Fruit fly (Drosophila melanogaster): ENCODE results near the gene CG34165.

CG34165 gene

DNA sequence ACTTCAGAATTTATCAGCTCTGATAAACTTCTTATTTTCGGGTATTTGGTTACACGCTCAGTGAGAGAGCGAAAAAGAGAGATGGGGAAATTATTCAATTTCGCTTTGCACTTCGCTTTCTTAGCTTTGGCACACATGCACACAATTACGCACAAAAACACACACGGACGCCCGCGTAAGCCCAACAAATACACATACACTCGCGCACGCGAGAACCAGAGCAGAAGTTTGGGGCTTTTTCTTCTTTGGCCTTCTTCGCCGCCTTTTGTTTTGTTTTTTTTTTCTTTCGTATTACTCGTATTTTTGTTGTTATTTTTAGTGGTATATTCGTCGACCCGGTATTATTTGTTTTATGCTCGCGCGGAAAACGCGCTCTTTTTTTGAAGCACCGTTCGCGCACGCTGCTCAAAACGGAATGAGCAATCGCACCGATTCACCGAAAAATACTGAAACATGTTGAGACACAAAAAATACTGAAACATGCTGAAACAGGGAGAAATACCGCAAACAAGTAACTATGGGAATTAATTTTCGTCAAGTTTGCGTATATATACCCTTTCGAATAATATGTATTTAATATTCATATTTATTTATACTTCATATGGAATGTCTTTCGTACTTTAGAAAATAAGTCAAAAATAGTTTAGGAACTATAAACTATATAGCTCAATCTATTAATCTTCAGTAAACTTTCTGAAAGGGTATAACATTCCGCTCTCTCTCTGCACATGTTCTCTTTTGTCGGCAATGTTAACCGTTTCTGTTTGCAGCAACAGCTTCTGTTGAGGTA is 24.4 kb upstream of the CG34165 start, which contains the start of gene osp (continued):
- peak; percentile 77; the same call in 2 of the 3 replicates for TF ChIP-seq z (GFP tag; IDR thresholded peaks at IDR 0.05)
- peak; percentile 99 for TF ChIP-seq E2f1 (GFP tag; IDR thresholded peaks at IDR 0.05)
- TF ChIP-seq ewg (GFP tag; optimal IDR thresholded peaks at IDR 0.05) = peak; percentile 95
- peak in 1 of 3 experiments; percentile 98 for TF ChIP-seq lola (GFP tag; optimal IDR thresholded peaks at IDR 0.05)
- TF ChIP-seq lmd (GFP tag; IDR thresholded peaks at IDR 0.05) = peak; percentile 98

DNA sequence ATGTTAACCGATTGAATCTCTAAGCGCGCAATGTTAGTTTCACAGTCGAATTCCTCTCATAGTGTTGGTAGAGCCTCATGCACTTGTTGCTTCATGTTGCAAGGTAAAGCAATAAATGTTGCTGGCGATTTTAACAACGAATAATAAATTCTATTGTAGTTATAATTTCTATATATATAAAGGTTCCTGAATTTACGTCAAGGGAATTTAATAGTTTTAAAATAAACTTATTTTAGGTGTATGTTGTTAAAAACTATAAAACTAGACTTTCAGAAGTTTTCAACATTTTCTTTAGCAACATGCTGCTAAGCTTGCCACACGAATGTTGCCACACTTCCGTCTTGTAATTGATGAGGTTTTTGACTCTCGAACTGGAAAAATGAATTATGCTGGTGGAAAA is 23.3 kb upstream of the CG34165 start:
- TF ChIP-seq CG4730 (GFP tag; IDR thresholded peaks at IDR 0.05) (no peak), CG2199 (GFP tag; IDR thresholded peaks at IDR 0.05) (0 out of 3 replicates have a peak, but pooled peaks have one; percentile 77), CG30403 (GFP tag; optimal IDR thresholded peaks at IDR 0.05) (no peak), scrt (GFP tag; optimal IDR thresholded peaks at IDR 0.05) (peak; percentile 83), CG11504 (tag; optimal IDR thresholded peaks at IDR 0.05) (peak; percentile 99), D19A (tag; optimal IDR thresholded peaks at IDR 0.05) (peak; percentile 29)

DNA sequence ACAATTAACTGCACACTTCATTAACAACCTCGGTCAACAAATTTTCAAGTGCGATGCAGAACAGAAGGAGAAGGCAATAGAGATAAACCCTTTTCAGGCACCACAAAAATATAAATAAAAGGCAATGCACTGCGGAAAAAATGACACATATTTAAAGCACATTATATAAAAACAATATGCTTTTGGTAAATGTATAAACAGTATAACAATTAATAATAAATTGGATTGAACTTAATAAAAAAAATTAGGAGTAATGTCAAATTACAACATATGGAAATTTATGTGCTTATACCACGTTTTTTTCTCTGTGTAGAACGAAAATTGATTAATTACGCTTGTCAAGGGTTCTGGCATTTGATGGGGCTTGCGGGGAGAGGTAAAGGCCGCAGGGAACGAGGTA is 22.8 kb upstream of the CG34165 start:
- no peak for TF ChIP-seq Meics (GFP tag; optimal IDR thresholded peaks at IDR 0.05)
- no peak for TF ChIP-seq ro (GFP tag; IDR thresholded peaks at IDR 0.05)
- TF ChIP-seq CkIIα-i1 (GFP tag; IDR thresholded peaks at IDR 0.05) = no peak
- TF ChIP-seq Eip74EF (GFP tag; optimal IDR thresholded peaks at IDR 0.05) = no peak
- no peak for TF ChIP-seq CG13894 (tag; optimal IDR thresholded peaks at IDR 0.05)
- no peak for TF ChIP-seq CG30403 (GFP tag; optimal IDR thresholded peaks at IDR 0.05)
- TF ChIP-seq ftz-f1 (GFP tag; optimal IDR thresholded peaks at IDR 0.05) = no peak
- peak; percentile 40 for TF ChIP-seq CG14710 (tag; optimal IDR thresholded peaks at IDR 0.05)
- no peak for TF ChIP-seq Max (GFP tag; optimal IDR thresholded peaks at IDR 0.05)
- no peak for TF ChIP-seq crc (GFP tag; optimal IDR thresholded peaks at IDR 0.05)
- TF ChIP-seq Trl (optimal IDR thresholded peaks at IDR 0.05) = no peak
- TF ChIP-seq Trl (GFP tag; optimal IDR thresholded peaks at IDR 0.05) = no peak
- no peak for TF ChIP-seq CG18764 (GFP tag; optimal IDR thresholded peaks at IDR 0.05)
- TF ChIP-seq abd-A (tag; optimal IDR thresholded peaks at IDR 0.05) = no peak
- TF ChIP-seq Nf-YA (GFP tag; IDR thresholded peaks at IDR 0.05) = no peak
- TF ChIP-seq CG6654 (GFP tag; optimal IDR thresholded peaks at IDR 0.05) = no peak
- TF ChIP-seq lilli (GFP tag; optimal IDR thresholded peaks at IDR 0.05) = no peak
- TF ChIP-seq lmd (GFP tag; IDR thresholded peaks at IDR 0.05) = no peak
- TF ChIP-seq dati (GFP tag; IDR thresholded peaks at IDR 0.05) = no peak
- no peak for TF ChIP-seq Usf (GFP tag; optimal IDR thresholded peaks at IDR 0.05)
- TF ChIP-seq Drgx (GFP tag; IDR thresholded peaks at IDR 0.05) = no peak
- TF ChIP-seq gro (GFP tag; optimal IDR thresholded peaks at IDR 0.05) = no peak
- no peak for TF ChIP-seq fd3F (GFP tag; optimal IDR thresholded peaks at IDR 0.05)
- TF ChIP-seq CG17802 (tag; optimal IDR thresholded peaks at IDR 0.05) = no peak
- TF ChIP-seq CG16863 (GFP tag; optimal IDR thresholded peaks at IDR 0.05) = no peak
- TF ChIP-seq CG2875 (GFP tag; optimal IDR thresholded peaks at IDR 0.05) = peak; percentile 7
- TF ChIP-seq chinmo (GFP tag; IDR thresholded peaks at IDR 0.05; ENCODE audit: partially characterized antibody) = no peak
- TF ChIP-seq CG3838 (GFP tag; optimal IDR thresholded peaks at IDR 0.05) = no peak
- no peak for TF ChIP-seq pan (optimal IDR thresholded peaks at IDR 0.05)
- no peak for TF ChIP-seq pan (GFP tag; optimal IDR thresholded peaks at IDR 0.05 in 1 of 2, IDR thresholded peaks at IDR 0.05 in 1 of 2)
- no peak; the same call in 1 of the 2 replicates for TF ChIP-seq ara (GFP tag; IDR thresholded peaks at IDR 0.05)
- TF ChIP-seq sc (optimal IDR thresholded peaks at IDR 0.05) = no peak
- TF ChIP-seq sc (GFP tag; optimal IDR thresholded peaks at IDR 0.05) = peak; percentile 26
- no peak for TF ChIP-seq ac (GFP tag; optimal IDR thresholded peaks at IDR 0.05)
- TF ChIP-seq Med (GFP tag) = no peak
- TF ChIP-seq jumu (GFP tag; optimal IDR thresholded peaks at IDR 0.05) = no peak
- no peak for TF ChIP-seq D19B (GFP tag; optimal IDR thresholded peaks at IDR 0.05)
- no peak for TF ChIP-seq fu2 (GFP tag; optimal IDR thresholded peaks at IDR 0.05)

All from whole organism, embryonic.